Fruit fly (Drosophila melanogaster) whole organism, adult: ENCODE results near the gene CG12605.

Experiments used
- cic ChIP-seq: fragments of 200-800 bp; sonication (Bioruptor generic); optimal IDR thresholded peaks from 2 replicates; lab custom pipeline; 2017; ENCODE audit warnings: missing biosample characterization, mild to moderate bottlenecking, missing genetic modification characterization, moderate library complexity
- cnc ChIP-seq, 2 experiments: fragments of >200 bp; optimal IDR thresholded peaks; 2 replicates each; lab custom pipeline; 2017
- kay ChIP-seq: fragments of 200-800 bp; sonication (Bioruptor generic); peaks from one replicate; lab custom pipeline; 2016; ENCODE audit warnings: missing biosample characterization, missing genetic modification characterization, borderline replicate concordance
- tj ChIP-seq: fragments of 200-800 bp; sonication (Bioruptor generic); optimal IDR thresholded peaks from 3 replicates; lab custom pipeline; 2017; ENCODE audit warnings: missing biosample characterization, mild to moderate bottlenecking, missing genetic modification characterization, moderate library complexity

DNA sequence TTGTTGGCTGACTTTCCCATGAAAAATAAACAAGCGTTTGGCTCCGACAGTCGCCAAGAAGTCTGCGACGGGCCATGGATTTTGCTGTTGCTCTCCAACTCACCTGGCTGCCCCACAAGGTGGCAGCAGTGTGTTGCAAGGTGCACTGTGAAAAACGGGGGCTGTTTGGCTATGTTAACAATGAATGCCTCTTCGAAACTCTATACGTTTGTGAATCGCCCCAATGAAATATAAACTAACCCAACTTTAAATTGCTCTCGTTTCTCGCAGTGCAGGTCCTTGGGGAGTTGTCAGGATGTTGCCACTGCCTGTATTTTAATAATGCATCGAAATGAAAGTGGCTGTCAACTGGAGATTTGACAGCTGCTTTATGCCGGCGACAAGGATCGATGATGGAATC, 49.8 kb upstream of the CG12605 start:
- TF ChIP-seq cic (GFP tag; lab: Kevin White, UChicago) = no peak
- no peak for TF ChIP-seq cnc (optimal IDR thresholded peaks at IDR 0.05; lab: Kevin White, UChicago)
- TF ChIP-seq kay (GFP tag; lab: Kevin White, UChicago) = no peak
- no peak for TF ChIP-seq tj (GFP tag; lab: Kevin White, UChicago)
